Fruit fly (Drosophila melanogaster) whole organism, embryonic: ENCODE data around the gene Pdxk.

Experiments
- Antp ChIP-seq: fragments of 200-800 bp; sonication (Bioruptor generic); optimal IDR thresholded peaks from 3 replicates; lab custom pipeline; 2016; ENCODE audit warnings: missing biosample characterization, missing genetic modification characterization
- Asciz ChIP-seq: fragments of 200-800 bp; sonication (Bioruptor generic); optimal IDR thresholded peaks from 2 replicates; lab custom pipeline; 2017; ENCODE audit warnings: missing biosample characterization, mild to moderate bottlenecking, missing genetic modification characterization, missing genetic modification reagents
- BtbVII ChIP-seq: fragments of 200-800 bp; sonication (Bioruptor generic); optimal IDR thresholded peaks from 3 replicates; lab custom pipeline; 2017; ENCODE audit warnings: missing biosample characterization, mild to moderate bottlenecking, missing genetic modification characterization
- C15 ChIP-seq: fragments of 200-800 bp; sonication (Bioruptor generic); IDR thresholded peaks from 3 replicates; pipeline ENCODE4 v1.3.6; 2022; ENCODE audit warnings: missing biosample characterization, missing genetic modification characterization
- CG10321 ChIP-seq: fragments of 200-800 bp; sonication (Bioruptor generic); IDR thresholded peaks from 2 replicates; pipeline ENCODE4 v1.3.6; 2022; ENCODE audit warnings: missing biosample characterization, missing genetic modification characterization
- CG10366 ChIP-seq: fragments of 200-800 bp; sonication (Bioruptor generic); IDR thresholded peaks from 2 replicates; pipeline ENCODE4 v1.3.6; 2022; ENCODE audit warnings: missing biosample characterization, missing genetic modification characterization
- CG12155 ChIP-seq: fragments of 200-800 bp; sonication (Bioruptor generic); optimal IDR thresholded peaks from 3 replicates; lab custom pipeline; 2016; ENCODE audit warnings: missing biosample characterization, missing genetic modification characterization
- CG13123 ChIP-seq: fragments of 200-800 bp; sonication (Bioruptor generic); optimal IDR thresholded peaks from 2 replicates; lab custom pipeline; 2016; ENCODE audit warnings: missing biosample characterization, missing genetic modification characterization
- CG17186 ChIP-seq: fragments of 200-800 bp; sonication (Bioruptor generic); optimal IDR thresholded peaks from 3 replicates; lab custom pipeline; 2017; ENCODE audit warnings: missing biosample characterization, missing genetic modification reagents, missing genetic modification characterization
- CG17568 ChIP-seq: fragments of 200-800 bp; sonication (Bioruptor generic); optimal IDR thresholded peaks from 2 replicates; lab custom pipeline; 2018; ENCODE audit warnings: missing biosample characterization, mild to moderate bottlenecking, missing genetic modification characterization, moderate library complexity
- CG1792 ChIP-seq: fragments of 200-800 bp; sonication (Bioruptor generic); optimal IDR thresholded peaks from 2 replicates; lab custom pipeline; 2016; ENCODE audit warnings: missing biosample characterization, missing genetic modification characterization
- CG18764 ChIP-seq: fragments of 200-800 bp; sonication (Bioruptor generic); optimal IDR thresholded peaks from 3 replicates; lab custom pipeline; 2016; ENCODE audit warnings: missing biosample characterization, missing genetic modification characterization
- CG31441 ChIP-seq: fragments of 200-800 bp; sonication (Bioruptor generic); IDR thresholded peaks from 2 replicates; pipeline ENCODE4 v1.3.6; 2022; ENCODE audit warnings: missing biosample characterization, missing genetic modification characterization
- CG32532 ChIP-seq: fragments of 200-800 bp; sonication (Bioruptor generic); IDR thresholded peaks from 2 replicates; pipeline ENCODE4 v1.3.6; 2022; ENCODE audit warnings: missing biosample characterization, missing genetic modification characterization
- CG34422 ChIP-seq: fragments of 200-800 bp; sonication (Bioruptor generic); IDR thresholded peaks from 3 replicates; pipeline ENCODE4 v1.3.6; 2022; ENCODE audit warnings: missing biosample characterization, missing genetic modification characterization
- CG4282 ChIP-seq: fragments of 200-800 bp; sonication (Bioruptor generic); optimal IDR thresholded peaks from 2 replicates; lab custom pipeline; 2016; ENCODE audit warnings: missing biosample characterization, missing genetic modification characterization
- CG4424 ChIP-seq: fragments of 200-800 bp; sonication (Bioruptor generic); optimal IDR thresholded peaks from 3 replicates; lab custom pipeline; 2016; ENCODE audit warnings: missing biosample characterization, missing genetic modification characterization
- CG6175 ChIP-seq: fragments of 200-800 bp; sonication (Bioruptor generic); IDR thresholded peaks from 3 replicates; pipeline ENCODE4 v1.3.6; 2022; ENCODE audit warnings: missing biosample characterization, missing genetic modification characterization
- CG6813 ChIP-seq: fragments of 200-800 bp; sonication (Bioruptor generic); optimal IDR thresholded peaks from 2 replicates; lab custom pipeline; 2017; ENCODE audit warnings: missing biosample characterization, missing genetic modification characterization, mild to moderate bottlenecking, moderate library complexity, missing genetic modification reagents
- CG7556 ChIP-seq: fragments of 200-800 bp; sonication (Bioruptor generic); optimal IDR thresholded peaks from 2 replicates; lab custom pipeline; 2017; ENCODE audit warnings: missing biosample characterization, mild to moderate bottlenecking, missing genetic modification characterization
- CG7963 ChIP-seq: fragments of 200-800 bp; sonication (Bioruptor generic); IDR thresholded peaks from 3 replicates; pipeline ENCODE4 v1.3.6; 2022; ENCODE audit warnings: missing biosample characterization, missing genetic modification characterization; ENCODE audit not compliant: partially characterized antibody
- CG9817 ChIP-seq: fragments of 200-800 bp; sonication (Bioruptor generic); optimal IDR thresholded peaks from 2 replicates; lab custom pipeline; 2018; ENCODE audit warnings: missing biosample characterization, mild to moderate bottlenecking, missing genetic modification characterization, moderate library complexity
- D19B ChIP-seq: fragments of 200-800 bp; sonication (Bioruptor generic); optimal IDR thresholded peaks from 2 replicates; lab custom pipeline; 2017; ENCODE audit warnings: missing biosample characterization, mild to moderate bottlenecking, missing genetic modification characterization
- H2.0 ChIP-seq: fragments of 200-800 bp; sonication (Bioruptor generic); IDR thresholded peaks from 2 replicates; pipeline ENCODE4 v1.3.6; 2022; ENCODE audit warnings: missing biosample characterization, missing genetic modification characterization
- HmgD ChIP-seq: fragments of 200-800 bp; sonication (Bioruptor generic); optimal IDR thresholded peaks from 3 replicates; lab custom pipeline; 2016; ENCODE audit warnings: missing biosample characterization, missing genetic modification characterization
- Kr ChIP-seq: fragments of 200-800 bp; sonication (Bioruptor generic); optimal IDR thresholded peaks from 2 replicates; lab custom pipeline; 2017; ENCODE audit warnings: missing biosample characterization, mild to moderate bottlenecking, missing genetic modification characterization
- Lhr ChIP-seq: fragments of 200-800 bp; sonication (Bioruptor generic); optimal IDR thresholded peaks from 3 replicates; lab custom pipeline; 2017; ENCODE audit warnings: mild to moderate bottlenecking, missing biosample characterization, missing genetic modification reagents, missing genetic modification characterization
- Ptx1 ChIP-seq: fragments of 200-800 bp; sonication (Bioruptor generic); IDR thresholded peaks from 2 replicates; pipeline ENCODE4 v1.3.6; 2022; ENCODE audit warnings: missing biosample characterization, missing genetic modification characterization
- Rfx ChIP-seq: fragments of 200-800 bp; sonication (Bioruptor generic); IDR thresholded peaks from 2 replicates; pipeline ENCODE4 v1.3.6; 2022; ENCODE audit warnings: missing biosample characterization, missing genetic modification characterization
- Spps ChIP-seq: fragments of 200-800 bp; sonication (Bioruptor generic); optimal IDR thresholded peaks from 2 replicates; lab custom pipeline; 2018; ENCODE audit warnings: missing biosample characterization, mild to moderate bottlenecking, missing genetic modification characterization
- Xbp1 ChIP-seq: fragments of 200-800 bp; sonication (Bioruptor generic); optimal IDR thresholded peaks from 3 replicates; lab custom pipeline; 2016; ENCODE audit warnings: missing biosample characterization, mild to moderate bottlenecking, missing genetic modification characterization
- ap ChIP-seq: fragments of 200-800 bp; sonication (Bioruptor generic); IDR thresholded peaks from 2 replicates; pipeline ENCODE4 v1.3.6; 2022; ENCODE audit warnings: missing biosample characterization, missing genetic modification characterization
- az2 ChIP-seq: fragments of 200-800 bp; sonication (Bioruptor generic); optimal IDR thresholded peaks from 3 replicates; lab custom pipeline; 2016; ENCODE audit warnings: missing biosample characterization, missing genetic modification characterization
- br ChIP-seq: fragments of >200 bp; optimal IDR thresholded peaks from 2 replicates; lab custom pipeline; 2017
- chif ChIP-seq, 2 experiments: fragments of 200-800 bp; sonication (Bioruptor generic); optimal IDR thresholded peaks; 3 replicates each; lab custom pipeline; 2016; ENCODE audit warnings: missing biosample characterization in 2 of 2, missing genetic modification characterization in 2 of 2
- da ChIP-seq: fragments of 200-800 bp; sonication (Bioruptor generic); optimal IDR thresholded peaks from 2 replicates; lab custom pipeline; 2016; ENCODE audit warnings: missing biosample characterization, missing genetic modification characterization
- dan ChIP-seq: fragments of 200-800 bp; sonication (Bioruptor generic); IDR thresholded peaks from 2 replicates; pipeline ENCODE4 v1.3.6; 2022; ENCODE audit warnings: missing biosample characterization, missing genetic modification characterization
- en ChIP-seq: fragments of 200-800 bp; sonication (Bioruptor generic); optimal IDR thresholded peaks from 2 replicates; lab custom pipeline; 2016; ENCODE audit warnings: missing biosample characterization, missing genetic modification characterization
- gce ChIP-seq: fragments of 200-800 bp; sonication (Bioruptor generic); IDR thresholded peaks from 3 replicates; pipeline ENCODE4 v1.3.6; 2022; ENCODE audit warnings: missing biosample characterization, missing genetic modification characterization
- hth ChIP-seq: fragments of >200 bp; optimal IDR thresholded peaks from 2 replicates; lab custom pipeline; 2017; ENCODE audit warnings: inconsistent platforms
- knrl ChIP-seq: fragments of 200-800 bp; sonication (Bioruptor generic); IDR thresholded peaks from 3 replicates; pipeline ENCODE4 v1.3.6; 2022; ENCODE audit warnings: missing biosample characterization, missing genetic modification characterization; ENCODE audit not compliant: partially characterized antibody
- lola ChIP-seq, 3 experiments: fragments of >200 bp in 2 of 3; fragments of 200-800 bp in 1 of 3; sonication (Bioruptor generic) in 1 of 3; optimal IDR thresholded peaks; 2 replicates each; lab custom pipeline; 2017 to 2019; ENCODE audit warnings: missing biosample characterization in 3 of 3, missing genetic modification characterization in 3 of 3, mild to moderate bottlenecking in 1 of 3, moderate library complexity in 1 of 3
- pan ChIP-seq, 4 experiments: fragments of >200 bp in 3 of 4; fragments of 200-800 bp in 1 of 4; sonication (Bioruptor generic) in 1 of 4; optimal IDR thresholded peaks in 3 of 4; IDR thresholded peaks in 1 of 4; 2 replicates each; pipeline versions ENCODE4 v1.3.6 to Lab custom; 2017 to 2022; ENCODE audit warnings: missing biosample characterization in 2 of 4, missing genetic modification characterization in 2 of 4, mixed read lengths in 1 of 4
- pb ChIP-seq: fragments of 200-800 bp; sonication (Bioruptor generic); optimal IDR thresholded peaks from 3 replicates; lab custom pipeline; 2016; ENCODE audit warnings: missing biosample characterization, missing genetic modification characterization
- psq ChIP-seq: fragments of 200-800 bp; sonication (Bioruptor generic); optimal IDR thresholded peaks from 2 replicates; lab custom pipeline; 2017; ENCODE audit warnings: missing biosample characterization, missing genetic modification characterization
- pum ChIP-seq: fragments of 200-800 bp; sonication (Bioruptor generic); optimal IDR thresholded peaks from 2 replicates; lab custom pipeline; 2016; ENCODE audit warnings: missing biosample characterization, missing genetic modification characterization
- tio ChIP-seq: fragments of 200-800 bp; sonication (Bioruptor generic); optimal IDR thresholded peaks from 2 replicates; lab custom pipeline; 2017; ENCODE audit warnings: missing biosample characterization, missing genetic modification characterization, inconsistent platforms
- trh ChIP-seq: fragments of 200-800 bp; sonication (Bioruptor generic); optimal IDR thresholded peaks from 2 replicates; lab custom pipeline; 2016; ENCODE audit warnings: missing biosample characterization, missing genetic modification characterization
- vfl ChIP-seq: fragments of 200-800 bp; sonication (Bioruptor generic); optimal IDR thresholded peaks from 2 replicates; lab custom pipeline; 2016; ENCODE audit warnings: missing biosample characterization, missing genetic modification characterization
- zen2 ChIP-seq: fragments of 200-800 bp; sonication (Bioruptor generic); IDR thresholded peaks from 3 replicates; pipeline ENCODE4 v1.3.6; 2022; ENCODE audit warnings: missing biosample characterization, missing genetic modification characterization; ENCODE audit not compliant: partially characterized antibody

Gene Pdxk

dm6 chr3L:9383345-9384075, 23.4 kb downstream of the Pdxk start, which contains the start of gene Hsp27 (continued):
- TF ChIP-seq Kr (GFP tag; lab: Kevin White, UChicago) (peak; percentile 33), pum (peak; percentile 94), ap (GFP tag; lab: Robert Waterston, UW) (peak; percentile 95), H2.0 (GFP tag; lab: Robert Waterston, UW) (peak; percentile 98), chif (GFP tag; optimal IDR thresholded peaks at IDR 0.05; lab: Kevin White, UChicago) (peak; percentile 88 to 92), CG34422 (GFP tag; lab: Robert Waterston, UW) (peak; percentile 99), CG17186 (peak; percentile 92), CG9817 (tag; lab: Kevin White, UChicago) (peak; percentile 96), Asciz (GFP tag; lab: Kevin White, UChicago) (peak; percentile 98), CG13123 (GFP tag; lab: Kevin White, UChicago) (peak; percentile 95), BtbVII (GFP tag; lab: Kevin White, UChicago) (peak; percentile 96), gce (GFP tag; lab: Robert Waterston, UW) (peak; percentile 98), CG12155 (GFP tag; lab: Kevin White, UChicago) (peak; percentile 96), CG6813 (GFP tag; lab: Kevin White, UChicago) (peak; percentile 97), pan (optimal IDR thresholded peaks at IDR 0.05; lab: Kevin White, UChicago) (no peak), pan (GFP tag; optimal IDR thresholded peaks at IDR 0.05 in 1 of 2, IDR thresholded peaks at IDR 0.05 in 1 of 2) (peak in 1 of 2 experiments; percentile 99), CG4424 (peak; percentile 99), CG32532 (GFP tag; lab: Robert Waterston, UW) (peak; percentile 99), Lhr (GFP tag; lab: Kevin White, UChicago) (peak; percentile 93), vfl (GFP tag; lab: Kevin White, UChicago) (peak; percentile 97), Xbp1 (peak; percentile 99), pb (GFP tag; lab: Kevin White, UChicago) (peak; percentile 91), br (lab: Kevin White, UChicago) (no peak), Antp (peak; percentile 93), CG10321 (peak; percentile 80), D19B (GFP tag; lab: Kevin White, UChicago) (peak; percentile 90), CG7963 (no peak), CG6175 (GFP tag; lab: Robert Waterston, UW) (peak; percentile 97), az2 (GFP tag; lab: Kevin White, UChicago) (peak; percentile 99), zen2 (GFP tag; lab: Robert Waterston, UW) (no peak), psq (GFP tag; lab: Kevin White, UChicago) (peak; percentile 92), CG10366 (GFP tag; lab: Robert Waterston, UW) (peak; percentile 97), CG7556 (GFP tag; lab: Kevin White, UChicago) (peak; percentile 98), da (peak; percentile 49), lola (GFP tag; optimal IDR thresholded peaks at IDR 0.05; lab: Kevin White, UChicago) (peak in 1 of 3 experiments; percentile 95), Ptx1 (peak; percentile 99), CG18764 (peak; percentile 97), en (peak; percentile 65), dan (GFP tag; lab: Robert Waterston, UW) (peak; percentile 94), CG1792 (peak; percentile 92), tio (peak; percentile 97), CG17568 (GFP tag; lab: Kevin White, UChicago) (peak; percentile 96), CG4282 (GFP tag; lab: Kevin White, UChicago) (peak; percentile 62), Rfx (peak; percentile 99), Spps (tag; lab: Kevin White, UChicago) (peak; percentile 96), knrl (GFP tag; lab: Robert Waterston, UW) (peak; percentile 48; the same call in 2 of the 3 replicates), HmgD (GFP tag; lab: Kevin White, UChicago) (peak; percentile 38), hth (lab: Kevin White, UChicago) (no peak), C15 (GFP tag; lab: Robert Waterston, UW) (peak; percentile 96), trh (peak; percentile 96), CG31441 (GFP tag; lab: Robert Waterston, UW) (peak; percentile 99)
